Fruit fly (Drosophila melanogaster): ENCODE data around the gene CG1523.

dm6 chr3R:28790222-28790621, 29.2 kb downstream of the CG1523 start, which contains the start of gene intr:
- TF ChIP-seq CG32006 (GFP tag; optimal IDR thresholded peaks at IDR 0.05) (no peak), CG6854 (GFP tag; optimal IDR thresholded peaks at IDR 0.05) (no peak)

Measured in whole organism, prepupa.